Worm (Caenorhabditis elegans) whole organism, L3 larva: ENCODE data around the gene clec-41.

ENCODE experiments used
- R02D3.7 ChIP-seq: fragments of 150-350 bp; optimal IDR thresholded peaks from 2 replicates; lab custom pipeline; 2014; ENCODE audit warnings: missing biosample characterization, missing genetic modification characterization
- ZK546.5 ChIP-seq: sonication (generic microtip); optimal IDR thresholded peaks from 2 replicates; lab custom pipeline; 2017; ENCODE audit warnings: missing biosample characterization, missing genetic modification characterization
- aly-2 ChIP-seq: fragments of 150-350 bp; optimal IDR thresholded peaks from 2 replicates; lab custom pipeline; 2014; ENCODE audit warnings: missing biosample characterization, missing genetic modification characterization
- ama-1 ChIP-seq: fragments of 150-350 bp; optimal IDR thresholded peaks from 2 replicates; lab custom pipeline; 2018
- ceh-16 ChIP-seq: sonication (generic microtip); optimal IDR thresholded peaks from 2 replicates; lab custom pipeline; 2017; ENCODE audit warnings: missing biosample characterization, missing genetic modification characterization
- ceh-28 ChIP-seq: fragments of 150-350 bp; optimal IDR thresholded peaks from 2 replicates; lab custom pipeline; 2014; ENCODE audit warnings: missing biosample characterization, missing genetic modification reagents, missing genetic modification characterization
- ceh-82 ChIP-seq: fragments of 150-350 bp; optimal IDR thresholded peaks from 2 replicates; lab custom pipeline; 2014; ENCODE audit warnings: missing biosample characterization, missing genetic modification characterization
- ceh-9 ChIP-seq: sonication (generic microtip); optimal IDR thresholded peaks from 2 replicates; lab custom pipeline; 2018; ENCODE audit warnings: missing biosample characterization, missing genetic modification characterization
- daf-12 ChIP-seq: fragments of 150-350 bp; optimal IDR thresholded peaks from 2 replicates; lab custom pipeline; 2014; ENCODE audit warnings: missing biosample characterization, missing genetic modification reagents, missing genetic modification characterization
- egl-27 ChIP-seq: sonication (generic microtip); optimal IDR thresholded peaks from 4 replicates; lab custom pipeline; 2017; ENCODE audit warnings: missing biosample characterization, missing genetic modification reagents, missing genetic modification characterization
- egl-5 ChIP-seq: fragments of 150-350 bp; optimal IDR thresholded peaks from 2 replicates; lab custom pipeline; 2017; ENCODE audit warnings: missing biosample characterization, missing genetic modification reagents, missing genetic modification characterization, inconsistent platforms
- elt-1 ChIP-seq: fragments of 150-350 bp; optimal IDR thresholded peaks from 2 replicates; lab custom pipeline; 2014; ENCODE audit warnings: missing biosample characterization, missing genetic modification characterization
- elt-2 ChIP-seq: sonication (generic microtip); optimal IDR thresholded peaks from 2 replicates; lab custom pipeline; 2016; ENCODE audit warnings: missing genetic modification reagents, mild to moderate bottlenecking, missing genetic modification characterization, missing compliant biosample characterization
- elt-3 ChIP-seq, 3 experiments: fragments of 150-350 bp in 1 of 3; sonication (generic microtip) in 2 of 3; optimal IDR thresholded peaks; 2 replicates in 2 of 3; 4 replicates in 1 of 3; lab custom pipeline; 2014 to 2017; ENCODE audit warnings: missing biosample characterization in 3 of 3, missing genetic modification characterization in 3 of 3
- eor-1 ChIP-seq, 2 experiments: fragments of 150-350 bp; optimal IDR thresholded peaks; 2 replicates each; lab custom pipeline; 2014 to 2018; ENCODE audit warnings: missing biosample characterization in 2 of 2, missing genetic modification characterization in 2 of 2
- fkh-10 ChIP-seq: sonication (generic microtip); optimal IDR thresholded peaks from 2 replicates; lab custom pipeline; 2017; ENCODE audit warnings: missing biosample characterization, missing genetic modification reagents, missing genetic modification characterization
- fkh-2 ChIP-seq: fragments of 150-350 bp; optimal IDR thresholded peaks from 2 replicates; lab custom pipeline; 2014; ENCODE audit warnings: missing biosample characterization, missing genetic modification reagents, missing genetic modification characterization
- fos-1 ChIP-seq: fragments of 150-350 bp; optimal IDR thresholded peaks from 2 replicates; lab custom pipeline; 2014; ENCODE audit warnings: missing biosample characterization, missing genetic modification characterization
- hmg-11 ChIP-seq: sonication (generic microtip); optimal IDR thresholded peaks from 2 replicates; lab custom pipeline; 2016; ENCODE audit warnings: missing genetic modification characterization, missing compliant biosample characterization
- jun-1 ChIP-seq: fragments of 150-350 bp; optimal IDR thresholded peaks from 2 replicates; lab custom pipeline; 2014; ENCODE audit warnings: missing biosample characterization, missing genetic modification reagents, missing genetic modification characterization
- lin-15B ChIP-seq: fragments of 150-350 bp; optimal IDR thresholded peaks from 2 replicates; lab custom pipeline; 2014; ENCODE audit warnings: missing biosample characterization, missing genetic modification characterization
- lin-39 ChIP-seq: fragments of 150-350 bp; optimal IDR thresholded peaks from 2 replicates; lab custom pipeline; 2018; ENCODE audit warnings: missing biosample characterization, missing genetic modification reagents, missing genetic modification characterization
- lsy-12 ChIP-seq: sonication (generic microtip); optimal IDR thresholded peaks from 2 replicates; lab custom pipeline; 2016; ENCODE audit warnings: mild to moderate bottlenecking, missing genetic modification characterization, missing compliant biosample characterization
- mdl-1 ChIP-seq: fragments of 150-350 bp; optimal IDR thresholded peaks from 2 replicates; lab custom pipeline; 2014; ENCODE audit warnings: missing biosample characterization, missing genetic modification characterization
- mml-1 ChIP-seq: fragments of 150-350 bp; sonication (generic microtip); optimal IDR thresholded peaks from 3 replicates; lab custom pipeline; 2014; ENCODE audit warnings: missing biosample characterization, missing genetic modification characterization
- nfya-1 ChIP-seq: sonication (generic microtip); optimal IDR thresholded peaks from 2 replicates; lab custom pipeline; 2017; ENCODE audit warnings: missing genetic modification characterization, mild to moderate bottlenecking, missing compliant biosample characterization, antibody characterized with exemption, moderate library complexity; ENCODE audit not compliant: insufficient read depth
- nhr-11 ChIP-seq: fragments of 150-350 bp; optimal IDR thresholded peaks from 2 replicates; lab custom pipeline; 2014; ENCODE audit warnings: missing biosample characterization, missing genetic modification characterization
- nhr-12 ChIP-seq: fragments of 150-350 bp; optimal IDR thresholded peaks from 2 replicates; lab custom pipeline; 2014; ENCODE audit warnings: missing biosample characterization, missing genetic modification characterization
- nhr-23 ChIP-seq: fragments of 150-350 bp; optimal IDR thresholded peaks from 2 replicates; lab custom pipeline; 2014; ENCODE audit warnings: missing biosample characterization, missing genetic modification reagents, missing genetic modification characterization
- nhr-25 ChIP-seq: sonication (generic microtip); optimal IDR thresholded peaks from 2 replicates; lab custom pipeline; 2017; ENCODE audit warnings: missing biosample characterization, missing genetic modification characterization
- nhr-28 ChIP-seq: fragments of 150-350 bp; optimal IDR thresholded peaks from 2 replicates; lab custom pipeline; 2014; ENCODE audit warnings: missing biosample characterization, missing genetic modification characterization
- nhr-43 ChIP-seq: sonication (generic microtip); optimal IDR thresholded peaks from 2 replicates; lab custom pipeline; 2016; ENCODE audit warnings: mild to moderate bottlenecking, missing genetic modification characterization, missing compliant biosample characterization; ENCODE audit not compliant: poor library complexity, severe bottlenecking
- nhr-67 ChIP-seq: fragments of 150-350 bp; optimal IDR thresholded peaks from 2 replicates; lab custom pipeline; 2014; ENCODE audit warnings: missing biosample characterization, missing genetic modification characterization
- nhr-76 ChIP-seq: fragments of 150-350 bp; sonication (generic microtip); optimal IDR thresholded peaks from 5 replicates; lab custom pipeline; 2014; ENCODE audit warnings: missing biosample characterization, missing genetic modification characterization
- nhr-77 ChIP-seq: fragments of 150-350 bp; optimal IDR thresholded peaks from 2 replicates; lab custom pipeline; 2014; ENCODE audit warnings: missing biosample characterization, missing genetic modification characterization
- pha-4 ChIP-seq: fragments of 150-350 bp; optimal IDR thresholded peaks from 2 replicates; lab custom pipeline; 2014; ENCODE audit warnings: missing biosample characterization, missing genetic modification reagents, missing genetic modification characterization
- pqm-1 ChIP-seq: fragments of 150-350 bp; optimal IDR thresholded peaks from 2 replicates; lab custom pipeline; 2017; ENCODE audit warnings: missing biosample characterization, missing genetic modification characterization, inconsistent platforms
- sea-2 ChIP-seq: fragments of 150-350 bp; sonication (generic microtip); optimal IDR thresholded peaks from 4 replicates; lab custom pipeline; 2014; ENCODE audit warnings: missing biosample characterization, missing genetic modification reagents, missing genetic modification characterization
- skn-1 ChIP-seq: fragments of 150-350 bp; optimal IDR thresholded peaks from 2 replicates; lab custom pipeline; 2014; ENCODE audit warnings: missing biosample characterization, missing genetic modification characterization
- snpc-4 ChIP-seq: fragments of 150-350 bp; optimal IDR thresholded peaks from 2 replicates; lab custom pipeline; 2014; ENCODE audit warnings: missing biosample characterization, missing genetic modification characterization
- tbx-2 ChIP-seq: sonication (generic microtip); optimal IDR thresholded peaks from 2 replicates; lab custom pipeline; 2016; ENCODE audit warnings: mild to moderate bottlenecking, missing genetic modification characterization, missing compliant biosample characterization
- unc-39 ChIP-seq: sonication (generic microtip); optimal IDR thresholded peaks from 4 replicates; lab custom pipeline; 2017; ENCODE audit warnings: missing biosample characterization, missing genetic modification characterization
- unc-62 ChIP-seq: fragments of 150-350 bp; sonication (generic microtip); optimal IDR thresholded peaks from 4 replicates; lab custom pipeline; 2014; ENCODE audit warnings: missing biosample characterization, missing genetic modification reagents, missing genetic modification characterization
- zag-1 ChIP-seq: fragments of 150-350 bp; optimal IDR thresholded peaks from 2 replicates; lab custom pipeline; 2014; ENCODE audit warnings: missing biosample characterization, missing genetic modification characterization
- ztf-11 ChIP-seq: fragments of 150-350 bp; optimal IDR thresholded peaks from 2 replicates; lab custom pipeline; 2014; ENCODE audit warnings: missing biosample characterization, missing genetic modification characterization
- ztf-4 ChIP-seq: fragments of 150-350 bp; optimal IDR thresholded peaks from 2 replicates; lab custom pipeline; 2014; ENCODE audit warnings: missing biosample characterization, missing genetic modification characterization

The clec-41 gene

ce11 chrV:13179986-13180591 lies 42.2 kb upstream of the clec-41 start, which contains the start of gene cni-1:
TSS of gene cni-1 (plus strand) at chrV:13180330.
- no peak for TF ChIP-seq mml-1 (tag; lab: Kevin White, UChicago)
- no peak for TF ChIP-seq pqm-1 (tag; lab: Kevin White, UChicago)
- TF ChIP-seq elt-1, result no peak
- no peak for TF ChIP-seq nhr-23
- no peak for TF ChIP-seq nhr-25 (tag; lab: Kevin White, UChicago)
- TF ChIP-seq lin-15B (tag; lab: Kevin White, UChicago), result no peak
- TF ChIP-seq ama-1 (lab: Kevin White, UChicago), result no peak
- TF ChIP-seq aly-2 (tag; lab: Kevin White, UChicago), result no peak
- no peak for TF ChIP-seq elt-2
- no peak for TF ChIP-seq mdl-1 (tag; lab: Kevin White, UChicago)

DNA sequence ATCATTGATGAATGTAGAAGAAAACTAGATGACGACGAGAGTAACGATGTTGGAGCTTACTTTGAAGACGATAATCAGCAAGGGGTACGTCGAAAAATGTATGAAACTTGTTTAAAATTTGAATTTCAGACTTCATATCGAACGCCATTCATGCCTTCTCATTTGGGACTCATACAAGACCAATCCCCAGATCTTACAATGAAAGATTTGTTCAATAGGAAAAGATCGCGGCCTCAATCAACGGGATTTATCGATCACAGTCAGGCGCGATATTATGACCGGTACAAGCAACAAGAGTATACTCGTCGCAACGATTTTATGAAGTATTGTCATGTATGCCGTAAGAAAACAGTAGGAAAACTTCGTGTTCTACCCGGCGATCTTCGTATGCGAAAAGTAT lies 38.9 kb upstream of the clec-41 start:
- TF ChIP-seq unc-62 (GFP tag; lab: Kevin White, UChicago) (no peak), ceh-28 (tag; lab: Kevin White, UChicago) (no peak), jun-1 (tag; lab: Kevin White, UChicago) (no peak), lin-15B (tag; lab: Kevin White, UChicago) (no peak), fkh-10 (GFP tag; lab: Kevin White, UChicago) (no peak), nfya-1 (tag; lab: Kevin White, UChicago) (no peak), nhr-12 (no peak)
- TF ChIP-seq, all 47 proteins: peak for 0

- peak; percentile 57 for TF ChIP-seq pha-4 (tag; lab: Kevin White, UChicago)
- TF ChIP-seq unc-62 (GFP tag; lab: Kevin White, UChicago), result no peak
- TF ChIP-seq fkh-2 (tag; lab: Kevin White, UChicago), result no peak
- no peak for TF ChIP-seq nhr-28
- no peak for TF ChIP-seq lsy-12 (tag; lab: Kevin White, UChicago)
- no peak for TF ChIP-seq eor-1 (tag; optimal IDR thresholded peaks at IDR 0.05; lab: Kevin White, UChicago)
- TF ChIP-seq lin-15B (tag; lab: Kevin White, UChicago), result no peak
- no peak for TF ChIP-seq ceh-16
- TF ChIP-seq elt-1, result no peak
- no peak for TF ChIP-seq nhr-76 (tag; lab: Kevin White, UChicago)
- peak; percentile 4 for TF ChIP-seq nhr-67
- no peak for TF ChIP-seq ztf-4
- TF ChIP-seq nfya-1 (tag; lab: Kevin White, UChicago), result no peak
- no peak for TF ChIP-seq mml-1 (tag; lab: Kevin White, UChicago)
- TF ChIP-seq ZK546.5, result no peak
- TF ChIP-seq egl-27 (tag; lab: Kevin White, UChicago), result no peak
- no peak for TF ChIP-seq ceh-82 (tag; lab: Kevin White, UChicago)
- TF ChIP-seq fkh-10 (GFP tag; lab: Kevin White, UChicago), result no peak
- no peak for TF ChIP-seq ceh-28 (tag; lab: Kevin White, UChicago)
- no peak for TF ChIP-seq lin-39 (tag; lab: Kevin White, UChicago)
- no peak for TF ChIP-seq ztf-11 (tag; lab: Kevin White, UChicago)
- peak; percentile 69 for TF ChIP-seq nhr-43 (tag; lab: Kevin White, UChicago)
- no peak for TF ChIP-seq ceh-9 (tag; lab: Kevin White, UChicago)
- no peak for TF ChIP-seq nhr-77 (tag; lab: Kevin White, UChicago)
- no peak for TF ChIP-seq tbx-2
- peak; percentile 55 for TF ChIP-seq snpc-4
- peak; percentile 34 for TF ChIP-seq elt-2
- no peak for TF ChIP-seq nhr-12
- TF ChIP-seq daf-12 (tag; lab: Kevin White, UChicago), result no peak
- TF ChIP-seq sea-2 (GFP tag; lab: Kevin White, UChicago), result no peak
- peak; percentile 82 for TF ChIP-seq hmg-11 (tag; lab: Kevin White, UChicago)
- no peak for TF ChIP-seq nhr-25 (tag; lab: Kevin White, UChicago)
- TF ChIP-seq pqm-1 (tag; lab: Kevin White, UChicago), result no peak
- no peak for TF ChIP-seq mdl-1 (tag; lab: Kevin White, UChicago)
- TF ChIP-seq elt-3 (tag; optimal IDR thresholded peaks at IDR 0.05; lab: Kevin White, UChicago), result no peak
- no peak for TF ChIP-seq fos-1
- no peak for TF ChIP-seq unc-39 (tag; lab: Kevin White, UChicago)
- TF ChIP-seq zag-1, result no peak
- TF ChIP-seq egl-5 (tag; lab: Kevin White, UChicago), result no peak
- peak; percentile 37 for TF ChIP-seq nhr-23
- peak; percentile 69 for TF ChIP-seq aly-2 (tag; lab: Kevin White, UChicago)
- TF ChIP-seq ama-1 (lab: Kevin White, UChicago), result no peak
- no peak for TF ChIP-seq R02D3.7
- TF ChIP-seq skn-1, result no peak
- no peak for TF ChIP-seq nhr-11 (tag; lab: Kevin White, UChicago)
- TF ChIP-seq jun-1 (tag; lab: Kevin White, UChicago), result no peak
Measured at ce11 chrV:13176117-13176753, 38.3 kb upstream of the clec-41 start, which contains the start of gene him-17. TSS of gene him-17 (plus strand) at chrV:13176711.
